Fruit fly (Drosophila melanogaster) whole organism: ENCODE data around the gene GCC88.

ENCODE experiments used
- CG8478 ChIP-seq: fragments of >200 bp; optimal IDR thresholded peaks from 2 replicates; lab custom pipeline; 2018; ENCODE audit warnings: inconsistent platforms
- Dll ChIP-seq: fragments of >200 bp; optimal IDR thresholded peaks from 2 replicates; lab custom pipeline; 2017
- EcR ChIP-seq, 2 experiments: fragments of >200 bp; optimal IDR thresholded peaks; 2 replicates each; lab custom pipeline; 2017; ENCODE audit warnings: missing biosample characterization in 2 of 2, missing genetic modification characterization in 2 of 2, missing genetic modification reagents in 2 of 2
- pan ChIP-seq: fragments of >200 bp; optimal IDR thresholded peaks from 2 replicates; lab custom pipeline; 2017
- psq ChIP-seq: fragments of >200 bp; optimal IDR thresholded peaks from 2 replicates; lab custom pipeline; 2017
- usp ChIP-seq: fragments of >200 bp; optimal IDR thresholded peaks from 2 replicates; lab custom pipeline; 2017; ENCODE audit warnings: missing biosample characterization, missing genetic modification characterization, mixed read lengths

The GCC88 gene

dm6 chr3R:11230392-11230791 lies at the start of gene GCC88:
GCC88 (minus strand) TSS chr3R:11230600.
- no peak for TF ChIP-seq pan (lab: Kevin White, UChicago)
- no peak for TF ChIP-seq psq (lab: Kevin White, UChicago)
- no peak for TF ChIP-seq usp (GFP tag; lab: Kevin White, UChicago)
- TF ChIP-seq EcR (GFP tag; optimal IDR thresholded peaks at IDR 0.05; lab: Kevin White, UChicago), result no peak
- no peak for TF ChIP-seq CG8478 (lab: Kevin White, UChicago)
- no peak for TF ChIP-seq Dll (lab: Kevin White, UChicago)

DNA sequence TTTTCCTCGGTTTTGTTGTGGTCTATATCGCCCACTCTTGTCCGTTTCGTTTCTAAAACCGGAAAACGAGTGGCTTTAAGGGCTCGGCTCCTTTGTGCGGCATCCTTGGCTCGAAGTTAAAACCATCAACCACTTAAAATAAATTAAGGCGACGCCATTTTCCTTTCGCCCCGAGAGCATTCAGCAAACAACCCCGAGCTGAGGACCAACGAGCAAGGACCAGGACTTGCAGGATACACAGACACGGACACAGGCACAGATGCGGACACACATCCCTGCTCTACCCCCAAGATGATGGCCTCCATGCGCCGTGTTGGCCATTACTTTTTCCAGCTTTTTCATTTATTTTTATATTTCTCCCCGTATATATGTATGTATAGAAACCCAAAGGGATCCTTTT lies 42.3 kb upstream of the GCC88 start:
- TF ChIP-seq pan (lab: Kevin White, UChicago) (no peak), EcR (GFP tag; optimal IDR thresholded peaks at IDR 0.05; lab: Kevin White, UChicago) (no peak), usp (GFP tag; lab: Kevin White, UChicago) (no peak), Dll (lab: Kevin White, UChicago) (no peak), psq (lab: Kevin White, UChicago) (no peak)

DNA sequence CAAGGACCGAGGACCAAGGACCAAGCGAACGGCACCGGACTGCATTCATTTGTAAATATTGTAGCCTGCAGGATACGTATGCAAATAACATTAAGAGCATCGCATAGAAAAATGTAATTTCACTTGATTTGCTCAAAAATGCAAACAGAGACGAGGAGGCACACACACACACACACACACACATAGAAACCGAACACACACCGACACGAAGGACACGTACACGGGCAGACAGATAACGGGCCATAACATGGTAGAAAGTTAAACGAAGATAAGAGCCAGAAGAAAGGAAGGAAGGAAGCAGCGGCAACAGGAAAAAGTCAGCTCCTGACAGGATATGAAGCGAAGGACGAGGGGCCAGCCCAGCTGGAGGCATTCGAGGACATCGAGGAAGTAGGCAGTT lies 40.2 kb upstream of the GCC88 start:
- TF ChIP-seq pan (lab: Kevin White, UChicago) (no peak), Dll (lab: Kevin White, UChicago) (no peak), usp (GFP tag; lab: Kevin White, UChicago) (no peak), CG8478 (lab: Kevin White, UChicago) (no peak), psq (lab: Kevin White, UChicago) (no peak), EcR (GFP tag; optimal IDR thresholded peaks at IDR 0.05; lab: Kevin White, UChicago) (no peak)

dm6 chr3R:11269013-11269412 lies 38.6 kb upstream of the GCC88 start:
- TF ChIP-seq psq (lab: Kevin White, UChicago), result no peak
- TF ChIP-seq EcR (GFP tag; optimal IDR thresholded peaks at IDR 0.05; lab: Kevin White, UChicago), result no peak
- no peak for TF ChIP-seq pan (lab: Kevin White, UChicago)
- TF ChIP-seq CG8478 (lab: Kevin White, UChicago), result no peak
- no peak for TF ChIP-seq usp (GFP tag; lab: Kevin White, UChicago)
- no peak for TF ChIP-seq Dll (lab: Kevin White, UChicago)

dm6 chr3R:11263579-11263978 lies 33.2 kb upstream of the GCC88 start:
- no peak for TF ChIP-seq psq (lab: Kevin White, UChicago)
- no peak for TF ChIP-seq CG8478 (lab: Kevin White, UChicago)
- TF ChIP-seq pan (lab: Kevin White, UChicago), result no peak
- TF ChIP-seq EcR (GFP tag; optimal IDR thresholded peaks at IDR 0.05; lab: Kevin White, UChicago), result no peak
- no peak for TF ChIP-seq usp (GFP tag; lab: Kevin White, UChicago)
- no peak for TF ChIP-seq Dll (lab: Kevin White, UChicago)

DNA sequence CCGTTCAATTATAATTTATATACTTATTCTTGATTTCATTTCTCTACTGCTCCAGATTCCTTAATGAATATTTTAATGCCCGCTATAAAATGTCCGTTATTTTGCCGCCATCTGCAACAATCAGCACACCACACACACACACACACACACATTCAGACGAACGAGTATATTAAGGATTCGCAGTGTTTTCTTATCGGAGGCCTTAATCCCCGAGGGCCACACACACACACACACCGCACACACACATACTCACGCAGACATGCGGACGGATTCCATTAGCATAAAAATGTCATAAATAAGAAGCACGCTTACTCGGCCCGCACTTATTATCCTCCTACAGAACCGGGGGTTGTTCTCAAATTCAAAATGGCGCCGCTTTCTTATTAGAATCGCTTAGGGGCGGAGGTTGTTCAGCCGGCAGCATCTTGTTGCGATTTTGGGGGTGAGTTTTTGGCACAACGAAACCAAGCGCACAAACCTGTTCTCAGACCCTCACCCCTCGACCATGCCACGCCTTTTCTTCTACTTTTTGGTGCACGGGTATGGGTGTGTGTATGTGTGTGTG lies 30.6 kb upstream of the GCC88 start:
- no peak for TF ChIP-seq CG8478 (lab: Kevin White, UChicago)
- TF ChIP-seq psq (lab: Kevin White, UChicago), result no peak
- TF ChIP-seq pan (lab: Kevin White, UChicago), result no peak
- TF ChIP-seq Dll (lab: Kevin White, UChicago), result no peak
- no peak for TF ChIP-seq usp (GFP tag; lab: Kevin White, UChicago)
- TF ChIP-seq EcR (GFP tag; optimal IDR thresholded peaks at IDR 0.05; lab: Kevin White, UChicago), result no peak

DNA sequence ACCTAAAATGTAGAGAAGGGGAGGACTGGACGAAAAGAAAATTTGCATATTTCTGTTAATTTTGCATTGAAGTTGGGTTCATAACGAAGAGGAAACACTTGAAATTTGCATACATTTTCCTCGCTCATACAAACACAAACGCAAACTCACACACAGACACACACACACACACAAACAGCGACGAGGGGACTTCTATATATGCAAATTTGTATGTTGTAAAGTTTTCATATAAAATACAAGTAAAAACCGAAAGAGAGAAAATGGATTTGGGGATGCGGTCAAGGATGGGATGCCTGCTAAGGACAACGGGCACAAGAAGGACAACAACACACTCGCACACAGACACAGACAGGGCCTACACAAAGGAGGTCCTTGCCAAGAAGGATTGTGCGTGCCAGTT lies 27.1 kb upstream of the GCC88 start:
- no peak for TF ChIP-seq pan (lab: Kevin White, UChicago)
- TF ChIP-seq usp (GFP tag; lab: Kevin White, UChicago), result no peak
- TF ChIP-seq Dll (lab: Kevin White, UChicago), result no peak

DNA sequence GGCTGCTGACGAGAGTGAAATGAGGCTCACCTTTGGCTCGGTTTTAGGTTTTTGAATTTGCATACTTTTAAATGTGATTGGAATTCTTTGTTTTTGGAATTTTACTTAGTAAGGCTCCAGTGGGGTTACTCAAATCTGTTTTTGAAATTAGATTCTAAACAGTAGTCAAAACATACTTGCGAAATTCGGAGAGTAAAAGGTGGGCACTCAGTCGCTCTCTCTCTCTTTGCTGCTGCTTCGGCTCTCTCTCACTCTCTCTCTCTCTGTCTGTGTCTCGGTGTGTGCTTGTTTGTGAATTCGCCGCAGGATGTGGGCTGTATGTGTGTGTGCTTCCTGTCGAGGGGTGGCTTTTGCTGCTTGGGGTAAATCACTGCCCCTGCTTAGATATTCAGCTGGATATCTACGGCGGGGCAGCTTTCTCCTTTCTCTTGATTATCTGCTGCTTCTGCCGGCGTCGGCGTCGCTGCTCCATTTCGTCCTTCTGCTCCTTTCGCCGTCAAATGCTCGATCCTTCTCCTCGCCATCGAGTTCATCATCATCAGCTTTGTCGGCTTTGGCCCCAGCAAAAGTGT lies 24.1 kb upstream of the GCC88 start:
- TF ChIP-seq CG8478 (lab: Kevin White, UChicago), result no peak
- TF ChIP-seq EcR (GFP tag; optimal IDR thresholded peaks at IDR 0.05; lab: Kevin White, UChicago), result no peak
- no peak for TF ChIP-seq pan (lab: Kevin White, UChicago)
- TF ChIP-seq usp (GFP tag; lab: Kevin White, UChicago), result no peak
- TF ChIP-seq Dll (lab: Kevin White, UChicago), result no peak
- no peak for TF ChIP-seq psq (lab: Kevin White, UChicago)

DNA sequence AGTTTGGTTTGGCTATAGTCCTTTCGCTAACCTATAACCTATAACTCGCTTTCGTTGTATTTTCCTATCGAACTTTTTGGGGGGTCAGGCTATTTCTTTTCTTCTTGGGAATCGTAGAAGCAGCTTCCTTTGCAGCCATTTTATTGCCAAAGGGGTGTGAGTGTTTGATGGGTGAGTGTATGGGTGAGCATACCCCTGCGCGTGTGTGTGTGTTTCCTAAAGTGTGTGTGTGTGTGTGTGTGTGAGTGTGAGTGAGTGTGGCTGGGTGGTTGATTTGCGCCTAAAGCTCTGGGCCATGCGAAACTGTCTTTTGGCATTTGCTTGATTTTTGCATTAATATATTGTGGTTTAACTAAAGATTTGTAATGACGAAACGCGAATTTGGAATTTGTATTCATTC lies 23.4 kb upstream of the GCC88 start:
- TF ChIP-seq EcR (GFP tag; optimal IDR thresholded peaks at IDR 0.05; lab: Kevin White, UChicago), result no peak
- no peak for TF ChIP-seq usp (GFP tag; lab: Kevin White, UChicago)
- TF ChIP-seq psq (lab: Kevin White, UChicago), result no peak
- TF ChIP-seq CG8478 (lab: Kevin White, UChicago), result no peak
- TF ChIP-seq Dll (lab: Kevin White, UChicago), result no peak
- no peak for TF ChIP-seq pan (lab: Kevin White, UChicago)

dm6 chr3R:11246865-11247264 lies 16.5 kb upstream of the GCC88 start:
- no peak for TF ChIP-seq CG8478 (lab: Kevin White, UChicago)
- TF ChIP-seq pan (lab: Kevin White, UChicago), result no peak
- TF ChIP-seq EcR (GFP tag; optimal IDR thresholded peaks at IDR 0.05; lab: Kevin White, UChicago), result no peak
- no peak for TF ChIP-seq Dll (lab: Kevin White, UChicago)

- TF ChIP-seq Dll (lab: Kevin White, UChicago) (no peak), EcR (GFP tag; optimal IDR thresholded peaks at IDR 0.05; lab: Kevin White, UChicago) (no peak), psq (lab: Kevin White, UChicago) (no peak), pan (lab: Kevin White, UChicago) (no peak), usp (GFP tag; lab: Kevin White, UChicago) (no peak), CG8478 (lab: Kevin White, UChicago) (no peak)
Measured at dm6 chr3R:11245803-11246202, 15.4 kb upstream of the GCC88 start.
